Fruit fly (Drosophila melanogaster): Measurements from ENCODE around the gene CG15628.

CG15628 gene

dm6 chr2L:4810697-4811490 lies 10.7 kb upstream of the CG15628 start:
- peak; percentile 57 for TF ChIP-seq CG34406 (GFP tag; optimal IDR thresholded peaks at IDR 0.05)
- TF ChIP-seq fkh (GFP tag; optimal IDR thresholded peaks at IDR 0.05), result peak; percentile 57
- TF ChIP-seq Sox14 (GFP tag; optimal IDR thresholded peaks at IDR 0.05), result peak; percentile 56
- TF ChIP-seq dsx (GFP tag; optimal IDR thresholded peaks at IDR 0.05; ENCODE audit: poor library complexity, severe bottlenecking), result peak; percentile 15
- peak; percentile 72 for TF ChIP-seq Met (GFP tag; optimal IDR thresholded peaks at IDR 0.05)
- TF ChIP-seq fd59A (GFP tag; optimal IDR thresholded peaks at IDR 0.05), result peak; percentile 69
- TF ChIP-seq CG8319 (GFP tag; optimal IDR thresholded peaks at IDR 0.05), result peak; percentile 38
- TF ChIP-seq acj6 (GFP tag; optimal IDR thresholded peaks at IDR 0.05), result peak; percentile 62
- peak; percentile 64 for TF ChIP-seq Hr4 (GFP tag; optimal IDR thresholded peaks at IDR 0.05)
- peak; percentile 59 for TF ChIP-seq Hr39 (GFP tag; optimal IDR thresholded peaks at IDR 0.05)
- peak; percentile 58 for TF ChIP-seq CG10669 (GFP tag; optimal IDR thresholded peaks at IDR 0.05)
- no peak for TF ChIP-seq CG6854 (GFP tag; optimal IDR thresholded peaks at IDR 0.05)
- TF ChIP-seq CG11762 (GFP tag; optimal IDR thresholded peaks at IDR 0.05; ENCODE audit: insufficient read depth), result peak; percentile 46
- peak; percentile 66 for TF ChIP-seq CG15336 (GFP tag; IDR thresholded peaks at IDR 0.05)
- peak; percentile 76 for TF ChIP-seq CG10631 (GFP tag; optimal IDR thresholded peaks at IDR 0.05)
- peak; percentile 64 for TF ChIP-seq pdm3 (GFP tag; optimal IDR thresholded peaks at IDR 0.05)
- peak; percentile 71 for TF ChIP-seq CG8632 (GFP tag; optimal IDR thresholded peaks at IDR 0.05)
- no peak for TF ChIP-seq CG1621 (tag; optimal IDR thresholded peaks at IDR 0.05)
- TF ChIP-seq eg (GFP tag; IDR thresholded peaks at IDR 0.05), result 0 out of 3 replicates have a peak, but pooled peaks have one; percentile 6
- TF ChIP-seq CG3032 (tag; optimal IDR thresholded peaks at IDR 0.05), result peak; percentile 69
- TF ChIP-seq Eip78C (GFP tag), result peak; percentile 95
- TF ChIP-seq ss (GFP tag; optimal IDR thresholded peaks at IDR 0.05), result peak; percentile 39 to 63
- TF ChIP-seq CG4318 (GFP tag; optimal IDR thresholded peaks at IDR 0.05), result peak; percentile 69
- peak; percentile 65 for TF ChIP-seq Smox (GFP tag; optimal IDR thresholded peaks at IDR 0.05)
- TF ChIP-seq spab (GFP tag; optimal IDR thresholded peaks at IDR 0.05), result peak; percentile 62
- peak; percentile 67 for TF ChIP-seq CG6276 (GFP tag; optimal IDR thresholded peaks at IDR 0.05)
- TF ChIP-seq CG11294 (GFP tag; IDR thresholded peaks at IDR 0.05), result no peak
- no peak for TF ChIP-seq Gug (GFP tag; IDR thresholded peaks at IDR 0.05)
- TF ChIP-seq Ets96B (tag; optimal IDR thresholded peaks at IDR 0.05), result peak; percentile 52
- no peak for TF ChIP-seq Lpt (GFP tag; optimal IDR thresholded peaks at IDR 0.05)
- TF ChIP-seq vri (GFP tag; optimal IDR thresholded peaks at IDR 0.05), result peak; percentile 17
- peak; percentile 57 for TF ChIP-seq Blimp-1 (GFP tag; optimal IDR thresholded peaks at IDR 0.05)
- peak; percentile 49 for TF ChIP-seq cyc (GFP tag; optimal IDR thresholded peaks at IDR 0.05)
- peak; percentile 63 for TF ChIP-seq achi (GFP tag; optimal IDR thresholded peaks at IDR 0.05)
- TF ChIP-seq CG6163 (GFP tag; IDR thresholded peaks at IDR 0.05), result no peak; the same call in 2 of the 3 replicates
- TF ChIP-seq CG7368 (GFP tag; optimal IDR thresholded peaks at IDR 0.05), result no peak
- peak; percentile 32 for TF ChIP-seq Sox15 (GFP tag; optimal IDR thresholded peaks at IDR 0.05)
- TF ChIP-seq CG16779 (tag; optimal IDR thresholded peaks at IDR 0.05), result no peak
- no peak for TF ChIP-seq svp (GFP tag)
- peak; percentile 50 for TF ChIP-seq Eip75B (GFP tag; optimal IDR thresholded peaks at IDR 0.05)
- no peak for TF ChIP-seq fd85E (GFP tag; optimal IDR thresholded peaks at IDR 0.05)
- TF ChIP-seq lz (GFP tag; optimal IDR thresholded peaks at IDR 0.05), result peak; percentile 62
- TF ChIP-seq Hr38 (GFP tag; optimal IDR thresholded peaks at IDR 0.05), result no peak
- peak; percentile 85 for TF ChIP-seq CG32006 (GFP tag; optimal IDR thresholded peaks at IDR 0.05)
- TF ChIP-seq CG31627 (GFP tag; optimal IDR thresholded peaks at IDR 0.05), result peak; percentile 56
- TF ChIP-seq Ets21C (GFP tag; optimal IDR thresholded peaks at IDR 0.05), result peak; percentile 12
- TF ChIP-seq salr (GFP tag; optimal IDR thresholded peaks at IDR 0.05), result peak in 1 of 2 experiments; percentile 83
- peak; percentile 77 for TF ChIP-seq CG6808 (GFP tag; optimal IDR thresholded peaks at IDR 0.05)
- TF ChIP-seq Sox102F (GFP tag; optimal IDR thresholded peaks at IDR 0.05), result peak; percentile 38
- TF ChIP-seq CG9139 (GFP tag; optimal IDR thresholded peaks at IDR 0.05), result peak; percentile 11
